Worm (Caenorhabditis elegans) whole organism, L3 larva: Measurements from ENCODE around the gene Y116F11A.6.
A peak's percentile ranks its signal among the peaks of the same experiment; 100 is the strongest.

Experiments
- R02D3.7 ChIP-seq: fragments of 150-350 bp; optimal IDR thresholded peaks from 2 replicates; lab custom pipeline; 2014; ENCODE audit warnings: missing biosample characterization, missing genetic modification characterization
- ZK546.5 ChIP-seq: sonication (generic microtip); optimal IDR thresholded peaks from 2 replicates; lab custom pipeline; 2017; ENCODE audit warnings: missing biosample characterization, missing genetic modification characterization
- ama-1 ChIP-seq: fragments of 150-350 bp; optimal IDR thresholded peaks from 2 replicates; lab custom pipeline; 2018
- ceh-16 ChIP-seq: sonication (generic microtip); optimal IDR thresholded peaks from 2 replicates; lab custom pipeline; 2017; ENCODE audit warnings: missing biosample characterization, missing genetic modification characterization
- ceh-82 ChIP-seq: fragments of 150-350 bp; optimal IDR thresholded peaks from 2 replicates; lab custom pipeline; 2014; ENCODE audit warnings: missing biosample characterization, missing genetic modification characterization
- ceh-9 ChIP-seq: sonication (generic microtip); optimal IDR thresholded peaks from 2 replicates; lab custom pipeline; 2018; ENCODE audit warnings: missing biosample characterization, missing genetic modification characterization
- egl-27 ChIP-seq: sonication (generic microtip); optimal IDR thresholded peaks from 4 replicates; lab custom pipeline; 2017; ENCODE audit warnings: missing biosample characterization, missing genetic modification reagents, missing genetic modification characterization
- egl-5 ChIP-seq: fragments of 150-350 bp; optimal IDR thresholded peaks from 2 replicates; lab custom pipeline; 2017; ENCODE audit warnings: missing biosample characterization, missing genetic modification reagents, missing genetic modification characterization, inconsistent platforms
- elt-3 ChIP-seq, 3 experiments: fragments of 150-350 bp in 1 of 3; sonication (generic microtip) in 2 of 3; optimal IDR thresholded peaks; 2 replicates in 2 of 3; 4 replicates in 1 of 3; lab custom pipeline; 2014 to 2017; ENCODE audit warnings: missing biosample characterization in 3 of 3, missing genetic modification characterization in 3 of 3
- eor-1 ChIP-seq, 2 experiments: fragments of 150-350 bp; optimal IDR thresholded peaks; 2 replicates each; lab custom pipeline; 2014 to 2018; ENCODE audit warnings: missing biosample characterization in 2 of 2, missing genetic modification characterization in 2 of 2
- fkh-2 ChIP-seq: fragments of 150-350 bp; optimal IDR thresholded peaks from 2 replicates; lab custom pipeline; 2014; ENCODE audit warnings: missing biosample characterization, missing genetic modification reagents, missing genetic modification characterization
- fos-1 ChIP-seq: fragments of 150-350 bp; optimal IDR thresholded peaks from 2 replicates; lab custom pipeline; 2014; ENCODE audit warnings: missing biosample characterization, missing genetic modification characterization
- hmg-11 ChIP-seq: sonication (generic microtip); optimal IDR thresholded peaks from 2 replicates; lab custom pipeline; 2016; ENCODE audit warnings: missing genetic modification characterization, missing compliant biosample characterization
- jun-1 ChIP-seq: fragments of 150-350 bp; optimal IDR thresholded peaks from 2 replicates; lab custom pipeline; 2014; ENCODE audit warnings: missing biosample characterization, missing genetic modification reagents, missing genetic modification characterization
- lin-15B ChIP-seq: fragments of 150-350 bp; optimal IDR thresholded peaks from 2 replicates; lab custom pipeline; 2014; ENCODE audit warnings: missing biosample characterization, missing genetic modification characterization
- lin-39 ChIP-seq: fragments of 150-350 bp; optimal IDR thresholded peaks from 2 replicates; lab custom pipeline; 2018; ENCODE audit warnings: missing biosample characterization, missing genetic modification reagents, missing genetic modification characterization
- mdl-1 ChIP-seq: fragments of 150-350 bp; optimal IDR thresholded peaks from 2 replicates; lab custom pipeline; 2014; ENCODE audit warnings: missing biosample characterization, missing genetic modification characterization
- mml-1 ChIP-seq: fragments of 150-350 bp; sonication (generic microtip); optimal IDR thresholded peaks from 3 replicates; lab custom pipeline; 2014; ENCODE audit warnings: missing biosample characterization, missing genetic modification characterization
- nfya-1 ChIP-seq: sonication (generic microtip); optimal IDR thresholded peaks from 2 replicates; lab custom pipeline; 2017; ENCODE audit warnings: missing genetic modification characterization, mild to moderate bottlenecking, missing compliant biosample characterization, antibody characterized with exemption, moderate library complexity; ENCODE audit not compliant: insufficient read depth
- nhr-11 ChIP-seq: fragments of 150-350 bp; optimal IDR thresholded peaks from 2 replicates; lab custom pipeline; 2014; ENCODE audit warnings: missing biosample characterization, missing genetic modification characterization
- nhr-23 ChIP-seq: fragments of 150-350 bp; optimal IDR thresholded peaks from 2 replicates; lab custom pipeline; 2014; ENCODE audit warnings: missing biosample characterization, missing genetic modification reagents, missing genetic modification characterization
- nhr-25 ChIP-seq: sonication (generic microtip); optimal IDR thresholded peaks from 2 replicates; lab custom pipeline; 2017; ENCODE audit warnings: missing biosample characterization, missing genetic modification characterization
- nhr-28 ChIP-seq: fragments of 150-350 bp; optimal IDR thresholded peaks from 2 replicates; lab custom pipeline; 2014; ENCODE audit warnings: missing biosample characterization, missing genetic modification characterization
- nhr-43 ChIP-seq: sonication (generic microtip); optimal IDR thresholded peaks from 2 replicates; lab custom pipeline; 2016; ENCODE audit warnings: mild to moderate bottlenecking, missing genetic modification characterization, missing compliant biosample characterization; ENCODE audit not compliant: poor library complexity, severe bottlenecking
- nhr-67 ChIP-seq: fragments of 150-350 bp; optimal IDR thresholded peaks from 2 replicates; lab custom pipeline; 2014; ENCODE audit warnings: missing biosample characterization, missing genetic modification characterization
- nhr-76 ChIP-seq: fragments of 150-350 bp; sonication (generic microtip); optimal IDR thresholded peaks from 5 replicates; lab custom pipeline; 2014; ENCODE audit warnings: missing biosample characterization, missing genetic modification characterization
- pha-4 ChIP-seq: fragments of 150-350 bp; optimal IDR thresholded peaks from 2 replicates; lab custom pipeline; 2014; ENCODE audit warnings: missing biosample characterization, missing genetic modification reagents, missing genetic modification characterization
- pqm-1 ChIP-seq: fragments of 150-350 bp; optimal IDR thresholded peaks from 2 replicates; lab custom pipeline; 2017; ENCODE audit warnings: missing biosample characterization, missing genetic modification characterization, inconsistent platforms
- sea-2 ChIP-seq: fragments of 150-350 bp; sonication (generic microtip); optimal IDR thresholded peaks from 4 replicates; lab custom pipeline; 2014; ENCODE audit warnings: missing biosample characterization, missing genetic modification reagents, missing genetic modification characterization
- skn-1 ChIP-seq: fragments of 150-350 bp; optimal IDR thresholded peaks from 2 replicates; lab custom pipeline; 2014; ENCODE audit warnings: missing biosample characterization, missing genetic modification characterization
- snpc-4 ChIP-seq: fragments of 150-350 bp; optimal IDR thresholded peaks from 2 replicates; lab custom pipeline; 2014; ENCODE audit warnings: missing biosample characterization, missing genetic modification characterization
- tbx-2 ChIP-seq: sonication (generic microtip); optimal IDR thresholded peaks from 2 replicates; lab custom pipeline; 2016; ENCODE audit warnings: mild to moderate bottlenecking, missing genetic modification characterization, missing compliant biosample characterization
- unc-39 ChIP-seq: sonication (generic microtip); optimal IDR thresholded peaks from 4 replicates; lab custom pipeline; 2017; ENCODE audit warnings: missing biosample characterization, missing genetic modification characterization
- zag-1 ChIP-seq: fragments of 150-350 bp; optimal IDR thresholded peaks from 2 replicates; lab custom pipeline; 2014; ENCODE audit warnings: missing biosample characterization, missing genetic modification characterization
- ztf-11 ChIP-seq: fragments of 150-350 bp; optimal IDR thresholded peaks from 2 replicates; lab custom pipeline; 2014; ENCODE audit warnings: missing biosample characterization, missing genetic modification characterization

Y116F11A.6 gene

ce11 chrV:19724589-19724988, 5.2 kb downstream of the Y116F11A.6 start:
- TF ChIP-seq hmg-11 (tag; lab: Kevin White, UChicago) = peak; percentile 15
- TF ChIP-seq ceh-9 (tag; lab: Kevin White, UChicago) = no peak
- TF ChIP-seq ZK546.5 = no peak

- TF ChIP-seq snpc-4 (tag; lab: Kevin White, UChicago) = no peak
- TF ChIP-seq nhr-67 (tag; lab: Kevin White, UChicago) = no peak
- no peak for TF ChIP-seq mdl-1 (tag; lab: Kevin White, UChicago)
- TF ChIP-seq ceh-82 (tag; lab: Kevin White, UChicago) = no peak
- TF ChIP-seq nhr-43 (tag; lab: Kevin White, UChicago) = no peak
- no peak for TF ChIP-seq fos-1 (tag; lab: Kevin White, UChicago)
- no peak for TF ChIP-seq R02D3.7 (tag; lab: Kevin White, UChicago)
- no peak for TF ChIP-seq nhr-11 (tag; lab: Kevin White, UChicago)
- TF ChIP-seq eor-1 (tag; optimal IDR thresholded peaks at IDR 0.05; lab: Kevin White, UChicago) = no peak
- no peak for TF ChIP-seq skn-1
- TF ChIP-seq elt-3 (tag; optimal IDR thresholded peaks at IDR 0.05; lab: Kevin White, UChicago) = no peak
- TF ChIP-seq nhr-25 = no peak
- no peak for TF ChIP-seq sea-2
- no peak for TF ChIP-seq nfya-1 (tag; lab: Kevin White, UChicago)
- no peak for TF ChIP-seq nhr-76 (tag; lab: Kevin White, UChicago)
These were observed 8.6 kb downstream of the Y116F11A.6 start for ce11 chrV:19727990-19728389.

ce11 chrV:19728731-19729130, 9.4 kb downstream of the Y116F11A.6 start, which contains the start of gene Y116F11A.3:
Gene Y116F11A.3, plus strand, starts transcription at chrV:19729031.
- TF ChIP-seq lin-15B (tag; lab: Kevin White, UChicago) (no peak), ztf-11 (no peak), fos-1 (tag; lab: Kevin White, UChicago) (no peak)
- TF ChIP-seq, all 47 proteins: peak for 0

DNA sequence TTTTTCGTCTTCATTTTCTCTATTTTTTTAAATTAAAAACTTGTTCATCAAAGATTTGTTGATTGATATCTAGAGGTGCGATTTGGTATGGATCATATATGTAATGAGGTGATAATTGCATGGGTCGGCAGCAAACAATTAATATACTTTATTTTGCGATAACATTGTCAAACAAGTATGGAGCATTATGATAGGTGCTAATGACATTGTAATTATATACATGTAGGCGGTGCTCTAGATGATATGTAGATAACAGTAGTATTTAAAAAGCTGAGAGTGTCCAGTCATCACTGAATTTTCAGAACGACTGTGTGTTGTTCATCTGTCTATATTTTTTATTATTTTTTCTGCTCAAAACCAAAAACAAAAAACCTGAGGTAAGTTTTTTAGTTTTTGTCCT, 10.9 kb downstream of the Y116F11A.6 start, which contains the start of gene Y116F11A.1:
Gene Y116F11A.1 (plus strand): TSS at position 301 of the 400 bp plus-strand sequence.
- TF ChIP-seq nhr-28 (tag; lab: Kevin White, UChicago) (no peak), ztf-11 (no peak), nhr-25 (no peak), pha-4 (tag; lab: Kevin White, UChicago) (no peak), tbx-2 (tag; lab: Kevin White, UChicago) (no peak), snpc-4 (tag; lab: Kevin White, UChicago) (no peak), pqm-1 (no peak), nhr-23 (no peak), unc-39 (tag; lab: Kevin White, UChicago) (no peak), fkh-2 (tag; lab: Kevin White, UChicago) (no peak), egl-27 (tag; lab: Kevin White, UChicago) (no peak), egl-5 (tag; lab: Kevin White, UChicago) (no peak), ceh-16 (tag; lab: Kevin White, UChicago) (no peak)

ce11 chrV:19733728-19734127, 14.4 kb downstream of the Y116F11A.6 start:
- TF ChIP-seq nhr-23 = no peak
- TF ChIP-seq nfya-1 (tag; lab: Kevin White, UChicago) = no peak
- no peak for TF ChIP-seq ztf-11

DNA sequence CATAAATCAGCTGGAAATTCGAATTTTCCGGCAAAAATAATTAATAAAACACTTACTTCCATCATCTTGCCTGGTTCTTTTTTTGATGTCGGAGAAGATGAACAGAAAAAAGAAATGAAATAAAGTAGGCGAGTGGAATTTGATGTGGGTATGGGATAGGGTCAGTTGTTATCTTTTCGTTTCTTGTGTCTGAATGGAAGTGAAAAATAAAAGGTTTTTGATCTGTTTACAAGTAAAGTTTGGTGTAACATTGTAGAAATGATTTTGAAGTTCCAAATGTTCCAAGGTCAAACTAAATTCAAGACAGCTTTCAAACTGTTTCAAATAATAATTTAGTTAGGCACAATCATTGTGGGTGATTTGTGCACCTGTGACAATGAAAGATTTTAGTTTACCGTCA, 18.1 kb downstream of the Y116F11A.6 start, which contains the start of gene W04E12.7:
Gene W04E12.7 (minus strand): TSS at position 101 of the 400 bp plus-strand sequence.
- no peak for TF ChIP-seq nhr-43 (tag; lab: Kevin White, UChicago)
- TF ChIP-seq nfya-1 (tag; lab: Kevin White, UChicago) = no peak
- no peak for TF ChIP-seq mml-1 (tag; lab: Kevin White, UChicago)
- no peak for TF ChIP-seq skn-1
- no peak for TF ChIP-seq lin-15B (tag; lab: Kevin White, UChicago)
- no peak for TF ChIP-seq nhr-28 (tag; lab: Kevin White, UChicago)
- TF ChIP-seq ZK546.5 = no peak
- TF ChIP-seq lin-39 (tag; lab: Kevin White, UChicago) = no peak
- TF ChIP-seq jun-1 (tag; lab: Kevin White, UChicago) = no peak
- no peak for TF ChIP-seq ama-1 (lab: Kevin White, UChicago)
- TF ChIP-seq zag-1 (tag; lab: Kevin White, UChicago) = no peak
- no peak for TF ChIP-seq snpc-4 (tag; lab: Kevin White, UChicago)
- no peak for TF ChIP-seq ceh-82 (tag; lab: Kevin White, UChicago)
